Worm (Caenorhabditis elegans) whole organism, L1 larva: ENCODE results near the gene nhr-177.

ENCODE experiments used
- efl-1 ChIP-seq, 4 experiments: fragments of 150-350 bp; optimal IDR thresholded peaks in 3 of 4; peaks in 1 of 4; 1 replicate in 1 of 4; 2 replicates in 3 of 4; lab custom pipeline; 2014; ENCODE audit warnings: missing biosample characterization in 2 of 4, missing genetic modification characterization in 2 of 4, missing genetic modification reagents in 2 of 4
- lin-39 ChIP-seq: fragments of 150-350 bp; optimal IDR thresholded peaks from 2 replicates; lab custom pipeline; 2014; ENCODE audit warnings: missing biosample characterization, missing genetic modification reagents, missing genetic modification characterization
- nhr-237 ChIP-seq: fragments of 150-350 bp; optimal IDR thresholded peaks from 2 replicates; lab custom pipeline; 2014; ENCODE audit warnings: missing biosample characterization, missing genetic modification characterization
- unc-62 ChIP-seq: fragments of 150-350 bp; optimal IDR thresholded peaks from 2 replicates; lab custom pipeline; 2014; ENCODE audit warnings: missing biosample characterization, missing genetic modification reagents, missing genetic modification characterization
- unc-98 ChIP-seq: fragments of 200-800 bp; sonication (Bioruptor generic); IDR thresholded peaks from 2 replicates; pipeline ENCODE4 v1.3.6; 2022; ENCODE audit warnings: missing genetic modification characterization, missing compliant biosample characterization
- zag-1 ChIP-seq: fragments of 150-350 bp; optimal IDR thresholded peaks from 2 replicates; lab custom pipeline; 2014; ENCODE audit warnings: missing biosample characterization, missing genetic modification characterization
- zip-4 ChIP-seq: fragments of 200-800 bp; sonication (Bioruptor generic); optimal IDR thresholded peaks from 2 replicates; lab custom pipeline; 2018; ENCODE audit warnings: mild to moderate bottlenecking, missing genetic modification characterization, moderate library complexity, missing compliant biosample characterization

- TF ChIP-seq lin-39 (tag; lab: Kevin White, UChicago) (no peak), zip-4 (GFP tag; lab: Kevin White, UChicago) (no peak), unc-62 (GFP tag; lab: Kevin White, UChicago) (no peak), unc-98 (GFP tag; lab: Robert Waterston, UW) (no peak), efl-1 (optimal IDR thresholded peaks at IDR 0.05; lab: Kevin White, UChicago) (no peak), efl-1 (GFP tag; optimal IDR thresholded peaks at IDR 0.05 in 1 of 2; lab: Kevin White, UChicago) (no peak), zag-1 (tag; lab: Kevin White, UChicago) (no peak), nhr-237 (tag; lab: Kevin White, UChicago) (no peak)
These were observed 15.4 kb upstream of the nhr-177 start for ce11 chrV:1594554-1595092.
